Worm (Caenorhabditis elegans): ENCODE results near the gene nlp-101.

DNA sequence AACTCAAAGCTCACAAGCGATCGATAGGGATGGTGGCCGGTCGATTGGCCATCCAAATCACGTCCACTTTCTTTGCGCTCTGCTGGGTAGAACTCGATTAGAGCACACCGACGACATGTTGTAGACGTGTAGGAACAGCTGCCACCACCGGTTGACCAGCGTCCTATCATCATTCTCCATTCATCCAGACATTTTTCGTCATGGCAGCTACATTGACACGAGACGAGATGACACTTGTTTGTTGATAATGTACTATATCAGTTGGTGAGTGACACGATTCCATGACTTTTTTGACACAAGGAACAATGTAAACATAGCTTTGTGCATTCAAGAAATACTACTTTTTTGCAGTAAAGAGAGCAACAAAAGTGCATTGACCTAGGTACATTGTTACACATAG, 27.8 kb downstream of the nlp-101 start:
- TF ChIP-seq nhr-77 (tag; optimal IDR thresholded peaks at IDR 0.05) (no peak), unc-62 (GFP tag; optimal IDR thresholded peaks at IDR 0.05) (no peak), hmg-11 (tag; optimal IDR thresholded peaks at IDR 0.05) (no peak), fkh-2 (tag; optimal IDR thresholded peaks at IDR 0.05) (no peak), nhr-76 (tag; optimal IDR thresholded peaks at IDR 0.05) (no peak), elt-1 (tag; optimal IDR thresholded peaks at IDR 0.05) (no peak), fkh-10 (GFP tag; optimal IDR thresholded peaks at IDR 0.05) (no peak), fos-1 (tag; optimal IDR thresholded peaks at IDR 0.05) (no peak), nhr-237 (tag; optimal IDR thresholded peaks at IDR 0.05) (no peak), ceh-16 (tag; optimal IDR thresholded peaks at IDR 0.05) (no peak)
